Worm (Caenorhabditis elegans): ENCODE data around the gene daf-1.

- no peak for TF ChIP-seq ceh-9 (tag; optimal IDR thresholded peaks at IDR 0.05)
- no peak for TF ChIP-seq pag-3 (tag; optimal IDR thresholded peaks at IDR 0.05; ENCODE audit: borderline replicate concordance)
Observed at ce11 chrIV:149794-150193, 17.6 kb downstream of the daf-1 start.
